Fruit fly (Drosophila melanogaster) whole organism, prepupa: ENCODE data around the gene CG5087.

Experiments
- CG4318 ChIP-seq: fragments of 200-800 bp; sonication (Bioruptor generic); optimal IDR thresholded peaks from 3 replicates; lab custom pipeline; 2017; ENCODE audit warnings: missing biosample characterization, mild to moderate bottlenecking, missing genetic modification characterization
- Eip75B ChIP-seq: fragments of 200-800 bp; sonication (Bioruptor generic); optimal IDR thresholded peaks from 3 replicates; lab custom pipeline; 2016; ENCODE audit warnings: missing biosample characterization, missing genetic modification characterization

- TF ChIP-seq CG4318 (GFP tag; lab: Kevin White, UChicago) (no peak), Eip75B (GFP tag; lab: Kevin White, UChicago) (no peak)
Observed at dm6 chr3L:8950955-8951354, 47.0 kb upstream of the CG5087 start.
